Worm (Caenorhabditis elegans) whole organism, L4 larva: ENCODE results near the gene cal-4.

Source experiments
- F49E8.2 ChIP-seq: sonication (generic microtip); optimal IDR thresholded peaks from 2 replicates; lab custom pipeline; 2016; ENCODE audit warnings: missing compliant biosample characterization, mild to moderate bottlenecking, missing genetic modification characterization, borderline replicate concordance
- fkh-10 ChIP-seq: fragments of 150-350 bp; optimal IDR thresholded peaks from 2 replicates; lab custom pipeline; 2014; ENCODE audit warnings: missing biosample characterization, missing genetic modification reagents, missing genetic modification characterization
- lin-39 ChIP-seq: fragments of 150-350 bp; optimal IDR thresholded peaks from 2 replicates; lab custom pipeline; 2014; ENCODE audit warnings: missing biosample characterization, missing genetic modification reagents, missing genetic modification characterization
- snpc-4 ChIP-seq: fragments of 150-350 bp; optimal IDR thresholded peaks from 2 replicates; lab custom pipeline; 2014; ENCODE audit warnings: missing biosample characterization, missing genetic modification characterization
- unc-130 ChIP-seq: sonication (generic microtip); optimal IDR thresholded peaks from 2 replicates; lab custom pipeline; 2016; ENCODE audit warnings: missing genetic modification reagents, missing genetic modification characterization, missing compliant biosample characterization
- unc-62 ChIP-seq, 3 experiments: fragments of 150-350 bp in 1 of 3; sonication (generic microtip); optimal IDR thresholded peaks in 2 of 3; peaks in 1 of 3; 1 replicate in 1 of 3; 2 replicates in 2 of 3; lab custom pipeline; 2014 to 2017; ENCODE audit warnings: missing biosample characterization in 3 of 3, missing genetic modification characterization in 3 of 3, missing genetic modification reagents in 3 of 3, missing genotype in 1 of 3

DNA sequence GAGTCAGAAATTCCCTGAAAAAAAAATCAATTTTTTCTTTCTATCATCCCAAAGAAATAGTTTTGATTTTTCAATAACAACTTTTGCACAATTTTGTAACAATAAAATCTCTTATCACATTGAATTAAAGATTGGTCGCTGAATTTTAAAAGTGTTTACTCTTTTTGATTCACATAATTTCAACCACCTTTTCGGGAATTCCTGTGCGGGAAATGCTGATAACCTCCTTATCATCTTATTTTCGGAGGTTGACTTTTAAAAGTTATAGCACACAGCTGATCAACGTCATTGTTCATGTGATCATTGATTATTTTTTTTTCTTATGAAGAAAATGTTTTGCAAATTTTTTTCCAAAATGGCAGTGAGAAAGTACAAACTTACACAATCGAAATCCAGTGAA lies 22.2 kb downstream of the cal-4 start:
- no peak for TF ChIP-seq unc-62 (GFP tag; optimal IDR thresholded peaks at IDR 0.05 in 1 of 2; lab: Kevin White, UChicago)
- no peak for TF ChIP-seq unc-62 (tag; optimal IDR thresholded peaks at IDR 0.05; lab: Kevin White, UChicago)
- no peak for TF ChIP-seq F49E8.2 (tag; lab: Kevin White, UChicago)
- no peak for TF ChIP-seq lin-39 (tag; lab: Kevin White, UChicago)
- no peak for TF ChIP-seq unc-130 (GFP tag; lab: Kevin White, UChicago)
- TF ChIP-seq snpc-4 (tag; lab: Kevin White, UChicago) = no peak
- no peak for TF ChIP-seq fkh-10 (GFP tag; lab: Kevin White, UChicago)
